Fruit fly (Drosophila melanogaster) whole organism, embryonic: ENCODE data around the gene CG13640.

ENCODE experiments used
- Atf3 ChIP-seq: fragments of 200-800 bp; sonication (Bioruptor generic); optimal IDR thresholded peaks from 3 replicates; lab custom pipeline; 2016; ENCODE audit warnings: missing biosample characterization, missing genetic modification characterization
- CG10565 ChIP-seq: fragments of 200-800 bp; sonication (Bioruptor generic); optimal IDR thresholded peaks from 3 replicates; lab custom pipeline; 2016; ENCODE audit warnings: missing biosample characterization, mild to moderate bottlenecking, missing genetic modification characterization
- CG11398 ChIP-seq: fragments of 200-800 bp; sonication (Bioruptor generic); optimal IDR thresholded peaks from 2 replicates; lab custom pipeline; 2016; ENCODE audit warnings: missing biosample characterization, missing genetic modification characterization
- CG11560 ChIP-seq: fragments of 200-800 bp; sonication (Bioruptor generic); IDR thresholded peaks from 3 replicates; pipeline ENCODE4 v1.3.6; 2022; ENCODE audit warnings: missing biosample characterization, missing genetic modification characterization
- CG12391 ChIP-seq: fragments of 200-800 bp; sonication (Bioruptor generic); optimal IDR thresholded peaks from 3 replicates; lab custom pipeline; 2018; ENCODE audit warnings: missing biosample characterization, mild to moderate bottlenecking, missing genetic modification characterization, moderate library complexity
- CG13624 ChIP-seq: fragments of 200-800 bp; sonication (Bioruptor generic); optimal IDR thresholded peaks from 2 replicates; lab custom pipeline; 2016; ENCODE audit warnings: missing biosample characterization, missing genetic modification characterization
- CG15479 ChIP-seq: fragments of 200-800 bp; sonication (Bioruptor generic); optimal IDR thresholded peaks from 3 replicates; lab custom pipeline; 2019; ENCODE audit warnings: missing biosample characterization, mild to moderate bottlenecking, missing genetic modification characterization, moderate library complexity
- CG17361 ChIP-seq: fragments of 200-800 bp; sonication (Bioruptor generic); IDR thresholded peaks from 3 replicates; pipeline ENCODE4 v1.3.6; 2022; ENCODE audit warnings: missing biosample characterization, missing genetic modification characterization
- CG18262 ChIP-seq: fragments of 200-800 bp; optimal IDR thresholded peaks from 3 replicates; lab custom pipeline; 2019; ENCODE audit warnings: missing biosample characterization, mild to moderate bottlenecking, missing genetic modification characterization, moderate library complexity
- CG31388 ChIP-seq: fragments of 200-800 bp; sonication (Bioruptor generic); optimal IDR thresholded peaks from 2 replicates; lab custom pipeline; 2016; ENCODE audit warnings: missing biosample characterization, missing genetic modification characterization
- CG31441 ChIP-seq: fragments of 200-800 bp; sonication (Bioruptor generic); IDR thresholded peaks from 2 replicates; pipeline ENCODE4 v1.3.6; 2022; ENCODE audit warnings: missing biosample characterization, missing genetic modification characterization
- CG3163 ChIP-seq: fragments of 200-800 bp; sonication (Bioruptor generic); optimal IDR thresholded peaks from 3 replicates; lab custom pipeline; 2016; ENCODE audit warnings: missing biosample characterization, missing genetic modification characterization
- CG34422 ChIP-seq: fragments of 200-800 bp; sonication (Bioruptor generic); IDR thresholded peaks from 3 replicates; pipeline ENCODE4 v1.3.6; 2022; ENCODE audit warnings: missing biosample characterization, missing genetic modification characterization
- CG42726 ChIP-seq: fragments of 200-800 bp; sonication (Bioruptor generic); IDR thresholded peaks from 2 replicates; pipeline ENCODE4 v1.3.6; 2022; ENCODE audit warnings: missing biosample characterization, missing genetic modification characterization; ENCODE audit not compliant: partially characterized antibody
- CG5180 ChIP-seq: fragments of 200-800 bp; sonication (Bioruptor generic); optimal IDR thresholded peaks from 3 replicates; lab custom pipeline; 2017; ENCODE audit warnings: missing biosample characterization, missing genetic modification characterization, mild to moderate bottlenecking, moderate library complexity, missing genetic modification reagents
- CG6791 ChIP-seq: fragments of 200-800 bp; sonication (Bioruptor generic); IDR thresholded peaks from 3 replicates; pipeline ENCODE4 v1.3.6; 2022; ENCODE audit warnings: missing biosample characterization, missing genetic modification characterization; ENCODE audit not compliant: partially characterized antibody
- Chrac-16 ChIP-seq: fragments of 200-800 bp; sonication (Bioruptor generic); optimal IDR thresholded peaks from 3 replicates; lab custom pipeline; 2016; ENCODE audit warnings: missing biosample characterization, missing genetic modification characterization
- CoRest ChIP-seq: fragments of 200-800 bp; sonication (Bioruptor generic); optimal IDR thresholded peaks from 3 replicates; lab custom pipeline; 2018; ENCODE audit warnings: missing biosample characterization, mild to moderate bottlenecking, missing genetic modification characterization, moderate library complexity
- CrebB ChIP-seq: fragments of 200-800 bp; sonication (Bioruptor generic); optimal IDR thresholded peaks from 3 replicates; lab custom pipeline; 2018; ENCODE audit warnings: missing biosample characterization, mild to moderate bottlenecking, missing genetic modification characterization
- Elba2 ChIP-seq: fragments of 200-800 bp; sonication (Bioruptor generic); optimal IDR thresholded peaks from 3 replicates; lab custom pipeline; 2016; ENCODE audit warnings: missing biosample characterization, missing genetic modification characterization
- Med ChIP-seq: fragments of 200-800 bp; sonication (Bioruptor generic); peaks from one replicate; lab custom pipeline; 2016; ENCODE audit warnings: missing biosample characterization, missing genetic modification characterization, mild to moderate bottlenecking, inconsistent platforms, moderate library complexity
- Opbp ChIP-seq: fragments of 200-800 bp; sonication (Bioruptor generic); IDR thresholded peaks from 3 replicates; pipeline ENCODE4 v1.3.6; 2022; ENCODE audit warnings: missing biosample characterization, missing genetic modification characterization; ENCODE audit not compliant: partially characterized antibody
- Poxn ChIP-seq: fragments of 200-800 bp; sonication (Bioruptor generic); IDR thresholded peaks from 2 replicates; pipeline ENCODE4 v1.3.6; 2022; ENCODE audit warnings: missing biosample characterization, missing genetic modification characterization
- ab ChIP-seq: fragments of 200-800 bp; sonication (Bioruptor generic); optimal IDR thresholded peaks from 2 replicates; lab custom pipeline; 2016; ENCODE audit warnings: missing biosample characterization, missing genetic modification characterization
- ara ChIP-seq: fragments of 200-800 bp; sonication (Bioruptor generic); IDR thresholded peaks from 2 replicates; pipeline ENCODE4 v1.3.6; 2022; ENCODE audit warnings: missing biosample characterization, missing genetic modification characterization
- chinmo ChIP-seq: fragments of 200-800 bp; sonication (Bioruptor generic); IDR thresholded peaks from 4 replicates; pipeline ENCODE4 v1.3.6; 2022; ENCODE audit warnings: missing biosample characterization, missing genetic modification characterization; ENCODE audit not compliant: partially characterized antibody
- dysf ChIP-seq: fragments of 200-800 bp; sonication (Bioruptor generic); IDR thresholded peaks from 3 replicates; pipeline ENCODE4 v1.3.6; 2022; ENCODE audit warnings: missing biosample characterization, missing genetic modification characterization
- ftz-f1 ChIP-seq: fragments of 200-800 bp; sonication (Bioruptor generic); optimal IDR thresholded peaks from 2 replicates; lab custom pipeline; 2016; ENCODE audit warnings: missing biosample characterization, missing genetic modification characterization
- gce ChIP-seq: fragments of 200-800 bp; sonication (Bioruptor generic); IDR thresholded peaks from 3 replicates; pipeline ENCODE4 v1.3.6; 2022; ENCODE audit warnings: missing biosample characterization, missing genetic modification characterization
- gcm2 ChIP-seq: fragments of 200-800 bp; sonication (Bioruptor generic); optimal IDR thresholded peaks from 2 replicates; lab custom pipeline; 2016; ENCODE audit warnings: missing biosample characterization, missing genetic modification characterization
- gfzf ChIP-seq: fragments of 200-800 bp; sonication (Bioruptor generic); optimal IDR thresholded peaks from 2 replicates; lab custom pipeline; 2016; ENCODE audit warnings: missing biosample characterization, mild to moderate bottlenecking, missing genetic modification characterization, moderate library complexity
- ham ChIP-seq: fragments of 200-800 bp; sonication (Bioruptor generic); IDR thresholded peaks from 2 replicates; pipeline ENCODE4 v1.3.6; 2022; ENCODE audit warnings: missing biosample characterization, missing genetic modification characterization
- ken ChIP-seq: fragments of 200-800 bp; sonication (Bioruptor generic); IDR thresholded peaks from 3 replicates; pipeline ENCODE4 v1.3.6; 2022; ENCODE audit warnings: missing biosample characterization, missing genetic modification characterization
- onecut ChIP-seq: fragments of 200-800 bp; sonication (Bioruptor generic); IDR thresholded peaks from 2 replicates; pipeline ENCODE4 v1.3.6; 2022; ENCODE audit warnings: missing biosample characterization, missing genetic modification characterization
- org-1 ChIP-seq: fragments of 200-800 bp; sonication (Bioruptor generic); optimal IDR thresholded peaks from 2 replicates; lab custom pipeline; 2017; ENCODE audit warnings: missing biosample characterization, missing genetic modification characterization
- pros ChIP-seq: fragments of 200-800 bp; sonication (Bioruptor generic); optimal IDR thresholded peaks from 3 replicates; lab custom pipeline; 2019; ENCODE audit warnings: missing biosample characterization, mild to moderate bottlenecking, missing genetic modification characterization, moderate library complexity
- seq ChIP-seq: fragments of 200-800 bp; sonication (Bioruptor generic); IDR thresholded peaks from 2 replicates; pipeline ENCODE4 v1.3.6; 2022; ENCODE audit warnings: missing biosample characterization, missing genetic modification characterization
- so ChIP-seq: fragments of 200-800 bp; sonication (Bioruptor generic); IDR thresholded peaks from 3 replicates; pipeline ENCODE4 v1.3.6; 2022; ENCODE audit warnings: missing biosample characterization, missing genetic modification characterization
- sob ChIP-seq: fragments of 200-800 bp; sonication (Bioruptor generic); IDR thresholded peaks from 2 replicates; pipeline ENCODE4 v1.3.6; 2022; ENCODE audit warnings: missing biosample characterization, missing genetic modification characterization
- sqz ChIP-seq: fragments of 200-800 bp; sonication (Bioruptor generic); optimal IDR thresholded peaks from 3 replicates; lab custom pipeline; 2018; ENCODE audit warnings: missing biosample characterization, mild to moderate bottlenecking, missing genetic modification characterization
- tin ChIP-seq: fragments of 200-800 bp; sonication (Bioruptor generic); optimal IDR thresholded peaks from 3 replicates; lab custom pipeline; 2016; ENCODE audit warnings: missing biosample characterization, missing genetic modification characterization
- trh ChIP-seq: fragments of 200-800 bp; sonication (Bioruptor generic); optimal IDR thresholded peaks from 2 replicates; lab custom pipeline; 2016; ENCODE audit warnings: missing biosample characterization, missing genetic modification characterization
- tup ChIP-seq: fragments of 200-800 bp; sonication (Bioruptor generic); optimal IDR thresholded peaks from 2 replicates; lab custom pipeline; 2016; ENCODE audit warnings: missing biosample characterization, mild to moderate bottlenecking, missing genetic modification characterization, moderate library complexity
- unpg ChIP-seq: fragments of 200-800 bp; sonication (Bioruptor generic); optimal IDR thresholded peaks from 3 replicates; lab custom pipeline; 2018; ENCODE audit warnings: missing biosample characterization, mild to moderate bottlenecking, missing genetic modification characterization, moderate library complexity
- vfl ChIP-seq: fragments of 200-800 bp; sonication (Bioruptor generic); optimal IDR thresholded peaks from 2 replicates; lab custom pipeline; 2016; ENCODE audit warnings: missing biosample characterization, missing genetic modification characterization
- vvl ChIP-seq: fragments of 200-800 bp; sonication (Bioruptor generic); IDR thresholded peaks from 2 replicates; pipeline ENCODE4 v1.3.6; 2022; ENCODE audit warnings: missing biosample characterization, missing genetic modification characterization
- z ChIP-seq: fragments of 200-800 bp; sonication (Bioruptor generic); IDR thresholded peaks from 3 replicates; pipeline ENCODE4 v1.3.6; 2022; ENCODE audit warnings: missing biosample characterization, missing genetic modification characterization
- zen2 ChIP-seq: fragments of 200-800 bp; sonication (Bioruptor generic); IDR thresholded peaks from 3 replicates; pipeline ENCODE4 v1.3.6; 2022; ENCODE audit warnings: missing biosample characterization, missing genetic modification characterization; ENCODE audit not compliant: partially characterized antibody
- zfh1 ChIP-seq: fragments of 200-800 bp; sonication (Bioruptor generic); IDR thresholded peaks from 3 replicates; pipeline ENCODE4 v1.3.6; 2022; ENCODE audit warnings: missing biosample characterization, missing genetic modification characterization

The CG13640 gene

dm6 chr3R:24894419-24895206 lies 32.6 kb upstream of the CG13640 start, which contains the start of the genes CG31121 and CG11069 (continued):
- TF ChIP-seq CG12391 (peak; percentile 30), CG6791 (GFP tag; lab: Robert Waterston, UW) (no peak), CG31441 (GFP tag; lab: Robert Waterston, UW) (no peak), gcm2 (no peak), CG18262 (tag; lab: Kevin White, UChicago) (no peak), Chrac-16 (no peak), tup (GFP tag; lab: Kevin White, UChicago) (no peak), trh (GFP tag; lab: Kevin White, UChicago) (no peak), onecut (GFP tag; lab: Robert Waterston, UW) (no peak), ara (GFP tag; lab: Robert Waterston, UW) (no peak), sob (GFP tag; lab: Robert Waterston, UW) (peak; percentile 30; the same call in 1 of the 2 replicates), CG34422 (GFP tag; lab: Robert Waterston, UW) (0 out of 3 replicates have a peak, but pooled peaks have one; percentile 9), CG42726 (GFP tag; lab: Robert Waterston, UW) (peak; percentile 45; the same call in 1 of the 2 replicates), vfl (no peak), gce (GFP tag; lab: Robert Waterston, UW) (peak; percentile 12; the same call in 1 of the 3 replicates), Atf3 (GFP tag; lab: Kevin White, UChicago) (no peak), ab (GFP tag; lab: Kevin White, UChicago) (no peak), gfzf (GFP tag; lab: Kevin White, UChicago) (no peak), CrebB (tag; lab: Kevin White, UChicago) (no peak), CG10565 (GFP tag; lab: Kevin White, UChicago) (no peak), Elba2 (GFP tag; lab: Kevin White, UChicago) (peak; percentile 31), Poxn (no peak), CG31388 (no peak), dysf (GFP tag; lab: Robert Waterston, UW) (no peak), CG11560 (no peak), CG13624 (GFP tag; lab: Kevin White, UChicago) (no peak), org-1 (GFP tag; lab: Kevin White, UChicago) (no peak), unpg (GFP tag; lab: Kevin White, UChicago) (no peak), so (GFP tag; lab: Robert Waterston, UW) (0 out of 3 replicates have a peak, but pooled peaks have one; percentile 20), z (peak; percentile 74), sqz (peak; percentile 58), CoRest (tag; lab: Kevin White, UChicago) (no peak), vvl (0 out of 2 replicates have a peak, but pooled peaks have one; percentile 9), seq (GFP tag; lab: Robert Waterston, UW) (0 out of 2 replicates have a peak, but pooled peaks have one; percentile 14), chinmo (GFP tag; lab: Robert Waterston, UW) (0 out of 4 replicates have a peak, but pooled peaks have one; percentile 56), ken (GFP tag; lab: Robert Waterston, UW) (no peak), CG3163 (GFP tag; lab: Kevin White, UChicago) (peak; percentile 84), CG17361 (GFP tag; lab: Robert Waterston, UW) (no peak), Med (peak; percentile 31), pros (GFP tag; lab: Kevin White, UChicago) (peak; percentile 24), CG5180 (peak; percentile 38), ham (no peak), ftz-f1 (GFP tag; lab: Kevin White, UChicago) (peak; percentile 67), Opbp (GFP tag; lab: Robert Waterston, UW) (0 out of 3 replicates have a peak, but pooled peaks have one; percentile 42), zfh1 (0 out of 3 replicates have a peak, but pooled peaks have one; percentile 24), CG11398 (GFP tag; lab: Kevin White, UChicago) (no peak), CG15479 (GFP tag; lab: Kevin White, UChicago) (no peak), zen2 (GFP tag; lab: Robert Waterston, UW) (0 out of 3 replicates have a peak, but pooled peaks have one; percentile 7), tin (GFP tag; lab: Kevin White, UChicago) (no peak)
